Worm (Caenorhabditis elegans) whole organism, L2 larva: Measurements from ENCODE around the gene oac-8.
A peak's percentile ranks its signal among the peaks of the same experiment; 100 is the strongest.

ENCODE experiments used
- C34F6.9 ChIP-seq: fragments of 150-350 bp; optimal IDR thresholded peaks from 2 replicates; lab custom pipeline; 2014; ENCODE audit warnings: missing biosample characterization, missing genetic modification characterization
- F13H6.1 ChIP-seq: sonication (generic microtip); optimal IDR thresholded peaks from 2 replicates; lab custom pipeline; 2016; ENCODE audit warnings: missing genetic modification characterization, missing compliant biosample characterization
- R02D3.7 ChIP-seq: fragments of 150-350 bp; optimal IDR thresholded peaks from 2 replicates; lab custom pipeline; 2014; ENCODE audit warnings: missing biosample characterization, missing genetic modification characterization
- Y55F3AM.14 ChIP-seq: fragments of 200-800 bp; sonication (Bioruptor generic); optimal IDR thresholded peaks from 2 replicates; lab custom pipeline; 2018; ENCODE audit warnings: mild to moderate bottlenecking, missing genetic modification characterization, missing compliant biosample characterization
- ZK546.5 ChIP-seq: sonication (generic microtip); optimal IDR thresholded peaks from 2 replicates; lab custom pipeline; 2017; ENCODE audit warnings: missing biosample characterization, missing genetic modification characterization
- ama-1 ChIP-seq: fragments of 150-350 bp; optimal IDR thresholded peaks from 2 replicates; lab custom pipeline; 2018; ENCODE audit warnings: inconsistent platforms
- blmp-1 ChIP-seq: sonication (generic microtip); optimal IDR thresholded peaks from 2 replicates; lab custom pipeline; 2017; ENCODE audit warnings: missing genetic modification characterization, mild to moderate bottlenecking, missing compliant biosample characterization, antibody characterized with exemption, moderate library complexity; ENCODE audit not compliant: insufficient read depth
- ceh-16 ChIP-seq: fragments of 150-350 bp; optimal IDR thresholded peaks from 2 replicates; lab custom pipeline; 2014; ENCODE audit warnings: missing biosample characterization, missing genetic modification characterization
- ceh-82 ChIP-seq: fragments of 150-350 bp; optimal IDR thresholded peaks from 2 replicates; lab custom pipeline; 2014; ENCODE audit warnings: missing biosample characterization, missing genetic modification characterization
- crh-2 ChIP-seq: sonication (generic microtip); optimal IDR thresholded peaks from 2 replicates; lab custom pipeline; 2017; ENCODE audit warnings: missing biosample characterization, missing genetic modification characterization
- dmd-4 ChIP-seq: sonication (generic microtip); optimal IDR thresholded peaks from 2 replicates; lab custom pipeline; 2017; ENCODE audit warnings: missing biosample characterization, missing genetic modification characterization
- elt-3 ChIP-seq: sonication (generic microtip); optimal IDR thresholded peaks from 2 replicates; lab custom pipeline; 2017; ENCODE audit warnings: missing biosample characterization, missing genetic modification characterization
- fos-1 ChIP-seq: fragments of 150-350 bp; optimal IDR thresholded peaks from 2 replicates; lab custom pipeline; 2014; ENCODE audit warnings: missing biosample characterization, missing genetic modification characterization
- gmeb-1 ChIP-seq: fragments of 150-350 bp; optimal IDR thresholded peaks from 2 replicates; lab custom pipeline; 2014; ENCODE audit warnings: missing biosample characterization, missing genetic modification characterization
- lin-13 ChIP-seq: fragments of 150-350 bp; optimal IDR thresholded peaks from 2 replicates; lab custom pipeline; 2014; ENCODE audit warnings: missing biosample characterization, missing genetic modification reagents, missing genetic modification characterization
- lsy-2 ChIP-seq, 2 experiments: fragments of 150-350 bp in 1 of 2; sonication (generic microtip) in 1 of 2; optimal IDR thresholded peaks; 2 replicates each; lab custom pipeline; 2014 to 2017; ENCODE audit warnings: missing biosample characterization in 2 of 2, missing genetic modification characterization in 2 of 2
- mab-5 ChIP-seq: fragments of 150-350 bp; optimal IDR thresholded peaks from 2 replicates; lab custom pipeline; 2014; ENCODE audit warnings: missing biosample characterization, missing genetic modification characterization
- mbf-1 ChIP-seq: sonication (generic microtip); optimal IDR thresholded peaks from 2 replicates; lab custom pipeline; 2017; ENCODE audit warnings: missing biosample characterization, missing genetic modification characterization
- mdl-1 ChIP-seq, 2 experiments: fragments of 150-350 bp in 1 of 2; sonication (generic microtip) in 1 of 2; optimal IDR thresholded peaks; 2 replicates each; lab custom pipeline; 2017; ENCODE audit warnings: missing biosample characterization in 2 of 2, missing genetic modification characterization in 2 of 2
- nhr-10 ChIP-seq: sonication (generic microtip); optimal IDR thresholded peaks from 2 replicates; lab custom pipeline; 2017; ENCODE audit warnings: missing biosample characterization, missing genetic modification characterization
- nhr-12 ChIP-seq: fragments of 150-350 bp; optimal IDR thresholded peaks from 2 replicates; lab custom pipeline; 2014; ENCODE audit warnings: missing biosample characterization, missing genetic modification characterization
- nhr-129 ChIP-seq: fragments of 150-350 bp; optimal IDR thresholded peaks from 2 replicates; lab custom pipeline; 2014; ENCODE audit warnings: missing biosample characterization, missing genetic modification characterization
- nhr-21 ChIP-seq: fragments of 150-350 bp; optimal IDR thresholded peaks from 2 replicates; lab custom pipeline; 2014; ENCODE audit warnings: missing biosample characterization, missing genetic modification characterization
- nhr-23 ChIP-seq: fragments of 150-350 bp; optimal IDR thresholded peaks from 2 replicates; lab custom pipeline; 2014; ENCODE audit warnings: missing biosample characterization, missing genetic modification reagents, missing genetic modification characterization
- nhr-25 ChIP-seq: fragments of 150-350 bp; sonication (generic microtip); optimal IDR thresholded peaks from 3 replicates; lab custom pipeline; 2014; ENCODE audit warnings: missing biosample characterization, missing genetic modification characterization
- nhr-6 ChIP-seq: fragments of 150-350 bp; optimal IDR thresholded peaks from 2 replicates; lab custom pipeline; 2014; ENCODE audit warnings: missing biosample characterization, missing genetic modification characterization
- nhr-77 ChIP-seq: fragments of 150-350 bp; optimal IDR thresholded peaks from 2 replicates; lab custom pipeline; 2014; ENCODE audit warnings: missing biosample characterization, missing genetic modification characterization
- sem-4 ChIP-seq: fragments of 150-350 bp; optimal IDR thresholded peaks from 2 replicates; lab custom pipeline; 2014; ENCODE audit warnings: missing biosample characterization, missing genetic modification reagents, missing genetic modification characterization
- skn-1 ChIP-seq: sonication (generic microtip); optimal IDR thresholded peaks from 2 replicates; lab custom pipeline; 2017; ENCODE audit warnings: missing biosample characterization, missing genetic modification characterization
- sma-3 ChIP-seq: sonication (generic microtip); optimal IDR thresholded peaks from 2 replicates; lab custom pipeline; 2016; ENCODE audit warnings: missing genetic modification reagents, missing genetic modification characterization, missing compliant biosample characterization
- snpc-4 ChIP-seq: fragments of 150-350 bp; optimal IDR thresholded peaks from 2 replicates; lab custom pipeline; 2014; ENCODE audit warnings: missing biosample characterization, missing genetic modification characterization
- unc-39 ChIP-seq: fragments of 150-350 bp; optimal IDR thresholded peaks from 2 replicates; lab custom pipeline; 2014; ENCODE audit warnings: missing biosample characterization, missing genetic modification characterization
- unc-55 ChIP-seq: fragments of 150-350 bp; sonication (generic microtip); optimal IDR thresholded peaks from 3 replicates; lab custom pipeline; 2014; ENCODE audit warnings: missing biosample characterization, missing genetic modification reagents, missing genetic modification characterization
- unc-62 ChIP-seq: fragments of 150-350 bp; optimal IDR thresholded peaks from 2 replicates; lab custom pipeline; 2014; ENCODE audit warnings: missing biosample characterization, missing genetic modification reagents, missing genetic modification characterization
- ztf-11 ChIP-seq: sonication (generic microtip); optimal IDR thresholded peaks from 2 replicates; lab custom pipeline; 2017; ENCODE audit warnings: missing biosample characterization, missing genetic modification characterization

The oac-8 gene

ce11 chrIV:10554947-10555346 is 29.4 kb upstream of the oac-8 start, which contains the start of gene zim-2:
zim-2 (plus strand) TSS chrIV:10555247.
- no peak for TF ChIP-seq mdl-1 (tag; optimal IDR thresholded peaks at IDR 0.05; lab: Kevin White, UChicago)
- TF ChIP-seq ztf-11 (tag; lab: Kevin White, UChicago) = no peak

DNA sequence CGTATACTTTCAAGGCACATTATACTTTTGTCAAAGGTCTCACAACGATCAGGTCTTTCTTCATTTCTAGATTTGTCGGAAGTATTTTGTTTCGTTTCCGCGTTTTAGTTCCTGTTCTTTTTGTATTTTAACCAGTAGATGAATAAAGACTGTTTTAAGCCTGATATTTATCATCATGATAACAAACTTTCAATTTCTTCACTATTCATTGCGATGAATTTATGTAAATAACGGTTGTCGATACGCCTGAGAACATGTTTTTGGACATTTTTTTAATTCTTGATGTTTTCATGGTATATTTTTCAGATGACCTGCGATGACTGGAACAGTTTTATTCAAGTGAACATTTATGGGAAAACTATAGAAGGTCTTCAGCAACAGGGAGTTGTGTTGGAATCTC is 25.9 kb upstream of the oac-8 start, which contains the start of gene zim-3:
Gene zim-3 (plus strand): TSS at position 301 of the 400 bp plus-strand sequence.
- TF ChIP-seq nhr-25 (tag; lab: Kevin White, UChicago) (no peak), C34F6.9 (no peak), nhr-129 (no peak), crh-2 (tag; lab: Kevin White, UChicago) (no peak), mdl-1 (tag; optimal IDR thresholded peaks at IDR 0.05; lab: Kevin White, UChicago) (no peak), nhr-12 (tag; lab: Kevin White, UChicago) (no peak), R02D3.7 (tag; lab: Kevin White, UChicago) (no peak)

- TF ChIP-seq unc-55 (GFP tag; lab: Kevin White, UChicago) (peak; percentile 5), mab-5 (no peak)
Measured at ce11 chrIV:10561605-10562004, 22.7 kb upstream of the oac-8 start, which contains the start of gene him-8. him-8 (plus strand) TSS chrIV:10561905.

ce11 chrIV:10564613-10565012 is 19.7 kb upstream of the oac-8 start:
- TF ChIP-seq gmeb-1 (tag; lab: Kevin White, UChicago) (no peak), F13H6.1 (tag; lab: Kevin White, UChicago) (no peak), ceh-16 (tag; lab: Kevin White, UChicago) (no peak), blmp-1 (no peak), elt-3 (tag; lab: Kevin White, UChicago) (no peak), nhr-21 (tag; lab: Kevin White, UChicago) (no peak), nhr-129 (no peak), fos-1 (tag; lab: Kevin White, UChicago) (no peak), dmd-4 (no peak), ama-1 (lab: Kevin White, UChicago) (no peak), mdl-1 (tag; optimal IDR thresholded peaks at IDR 0.05; lab: Kevin White, UChicago) (no peak), sma-3 (GFP tag; lab: Kevin White, UChicago) (no peak), R02D3.7 (tag; lab: Kevin White, UChicago) (no peak), ztf-11 (tag; lab: Kevin White, UChicago) (no peak), ceh-82 (no peak), nhr-6 (tag; lab: Kevin White, UChicago) (no peak), mbf-1 (tag; lab: Kevin White, UChicago) (no peak), lin-13 (GFP tag; lab: Kevin White, UChicago) (no peak), crh-2 (tag; lab: Kevin White, UChicago) (no peak)
- TF ChIP-seq, all 48 proteins: peak for 0

ce11 chrIV:10565282-10565681 is 19.1 kb upstream of the oac-8 start:
- TF ChIP-seq nhr-10 (no peak), mdl-1 (tag; optimal IDR thresholded peaks at IDR 0.05; lab: Kevin White, UChicago) (no peak), fos-1 (tag; lab: Kevin White, UChicago) (no peak), crh-2 (tag; lab: Kevin White, UChicago) (no peak), R02D3.7 (tag; lab: Kevin White, UChicago) (no peak), dmd-4 (no peak), nhr-6 (tag; lab: Kevin White, UChicago) (no peak), C34F6.9 (no peak), lsy-2 (tag; optimal IDR thresholded peaks at IDR 0.05; lab: Kevin White, UChicago) (no peak), nhr-25 (tag; lab: Kevin White, UChicago) (no peak), unc-62 (GFP tag; lab: Kevin White, UChicago) (no peak), nhr-23 (tag; lab: Kevin White, UChicago) (no peak), sem-4 (tag; lab: Kevin White, UChicago) (no peak), unc-39 (no peak)

ce11 chrIV:10567822-10568221 is 16.5 kb upstream of the oac-8 start:
- TF ChIP-seq nhr-77 (tag; lab: Kevin White, UChicago) (no peak), skn-1 (tag; lab: Kevin White, UChicago) (no peak), snpc-4 (no peak), ZK546.5 (tag; lab: Kevin White, UChicago) (no peak), fos-1 (tag; lab: Kevin White, UChicago) (no peak), Y55F3AM.14 (GFP tag; lab: Kevin White, UChicago) (no peak)
